Worm (Caenorhabditis elegans): Measurements from ENCODE around the gene mltn-8.

mltn-8 gene

DNA sequence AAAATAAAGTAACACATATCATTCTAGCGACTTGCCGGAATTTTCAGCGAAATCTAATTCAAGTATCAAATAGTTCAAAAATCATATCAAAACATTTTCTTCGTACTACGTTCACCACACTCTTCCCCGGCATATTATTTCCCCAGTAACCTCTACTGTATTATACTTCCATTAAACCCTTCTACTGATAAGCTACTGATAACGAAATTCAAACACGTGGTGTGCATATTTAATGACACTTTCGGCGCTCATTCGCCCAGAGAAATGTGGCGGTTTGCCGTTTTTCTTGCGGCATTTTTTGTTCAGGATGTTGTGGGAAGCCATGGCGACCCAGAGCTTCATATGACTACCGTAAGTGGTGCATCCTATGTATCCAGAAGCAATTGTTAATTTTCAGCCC lies 5.4 kb upstream of the mltn-8 start, which contains the start of gene lipl-5:
Gene lipl-5, plus strand, starts transcription at position 259 of the 400 bp plus-strand sequence.
- TF ChIP-seq mml-1 (tag; optimal IDR thresholded peaks at IDR 0.05) (no peak), pha-4 (tag; optimal IDR thresholded peaks at IDR 0.05) (peak; percentile 54), elt-2 (tag; optimal IDR thresholded peaks at IDR 0.05) (peak; percentile 96), pqm-1 (tag; optimal IDR thresholded peaks at IDR 0.05) (peak; percentile 90), jun-1 (tag; optimal IDR thresholded peaks at IDR 0.05) (peak; percentile 45)

DNA sequence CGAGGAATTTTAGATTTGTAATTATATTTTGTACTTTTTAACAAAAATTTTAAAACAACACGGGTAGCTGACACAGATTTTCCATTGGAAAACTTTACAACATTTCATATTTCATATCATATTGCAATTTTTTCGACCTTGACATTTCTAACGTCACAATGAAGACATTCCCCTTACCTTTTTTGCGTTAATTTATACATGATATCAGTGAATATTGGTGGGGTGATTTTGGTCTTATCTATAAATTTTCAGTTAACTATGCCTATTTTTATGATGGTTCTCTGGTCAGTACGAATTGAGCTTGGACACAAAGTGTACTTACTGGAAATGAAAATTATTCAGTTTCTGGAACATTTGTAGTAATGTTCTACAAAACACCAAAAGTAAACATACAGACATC lies 4.4 kb upstream of the mltn-8 start:
- TF ChIP-seq pqm-1 (tag; optimal IDR thresholded peaks at IDR 0.05) (peak; percentile 31), elt-2 (tag; optimal IDR thresholded peaks at IDR 0.05) (peak; percentile 83), lin-39 (tag; optimal IDR thresholded peaks at IDR 0.05) (no peak)

DNA sequence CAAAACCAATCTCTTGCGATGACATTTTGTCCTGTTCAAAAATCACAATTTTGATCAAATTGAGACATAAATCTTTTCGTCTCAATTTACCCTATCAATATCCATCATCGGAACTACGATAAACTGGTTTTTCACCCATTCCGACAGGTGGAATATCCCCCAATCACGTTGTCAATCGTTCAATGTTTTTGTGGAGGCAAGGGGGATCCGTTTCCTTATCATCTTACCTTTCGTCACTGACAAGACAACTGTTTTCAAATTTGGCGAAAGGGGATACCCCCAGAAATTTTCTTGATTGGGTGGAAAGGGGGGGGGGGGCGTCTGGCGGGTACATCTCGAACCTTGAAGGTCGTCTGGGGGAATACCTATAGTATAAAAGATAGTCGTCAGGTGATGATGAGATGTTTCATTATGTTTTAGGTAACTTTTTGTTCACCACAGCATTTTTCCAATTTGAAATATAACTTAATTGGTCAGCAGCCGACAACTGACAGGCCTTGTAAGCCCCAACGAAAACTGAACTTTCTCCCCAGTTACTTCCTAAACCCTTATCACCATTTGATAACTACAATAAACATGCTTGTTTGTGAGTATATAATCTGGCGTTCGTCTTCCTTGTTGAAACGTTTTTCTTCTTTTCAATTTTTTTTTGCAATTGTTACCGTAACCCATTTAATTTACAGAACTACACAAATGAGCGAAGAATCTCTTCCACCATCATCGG lies 1.3 kb upstream of the mltn-8 start, which contains the start of gene ZK6.8:
Gene ZK6.8, plus strand, starts transcription at position 682 of the 724 bp plus-strand sequence.
- TF ChIP-seq fkh-2 (tag; optimal IDR thresholded peaks at IDR 0.05) (no peak), unc-62 (GFP tag; optimal IDR thresholded peaks at IDR 0.05) (peak; percentile 27), lsy-12 (tag; optimal IDR thresholded peaks at IDR 0.05) (peak; percentile 14), hmg-11 (tag; optimal IDR thresholded peaks at IDR 0.05) (no peak), ceh-28 (tag; optimal IDR thresholded peaks at IDR 0.05) (peak; percentile 27), mdl-1 (tag; optimal IDR thresholded peaks at IDR 0.05) (no peak), nhr-67 (tag; optimal IDR thresholded peaks at IDR 0.05) (no peak), sea-2 (GFP tag; optimal IDR thresholded peaks at IDR 0.05) (no peak), elt-2 (tag; optimal IDR thresholded peaks at IDR 0.05) (peak; percentile 26), tbx-2 (tag; optimal IDR thresholded peaks at IDR 0.05) (peak; percentile 10), R02D3.7 (tag; optimal IDR thresholded peaks at IDR 0.05) (peak; percentile 0), nhr-25 (tag; optimal IDR thresholded peaks at IDR 0.05) (peak; percentile 92), nhr-237 (tag; optimal IDR thresholded peaks at IDR 0.05) (no peak), egl-5 (tag; optimal IDR thresholded peaks at IDR 0.05) (no peak), snpc-4 (tag; optimal IDR thresholded peaks at IDR 0.05) (peak; percentile 31), egl-27 (tag; optimal IDR thresholded peaks at IDR 0.05) (peak; percentile 58), nhr-23 (tag; optimal IDR thresholded peaks at IDR 0.05) (peak; percentile 93), nhr-43 (tag; optimal IDR thresholded peaks at IDR 0.05; ENCODE audit: poor library complexity, severe bottlenecking) (peak; percentile 97), elt-1 (tag; optimal IDR thresholded peaks at IDR 0.05) (no peak), elt-3 (tag; optimal IDR thresholded peaks at IDR 0.05) (peak; percentile 64 to 72 (median 69))

DNA sequence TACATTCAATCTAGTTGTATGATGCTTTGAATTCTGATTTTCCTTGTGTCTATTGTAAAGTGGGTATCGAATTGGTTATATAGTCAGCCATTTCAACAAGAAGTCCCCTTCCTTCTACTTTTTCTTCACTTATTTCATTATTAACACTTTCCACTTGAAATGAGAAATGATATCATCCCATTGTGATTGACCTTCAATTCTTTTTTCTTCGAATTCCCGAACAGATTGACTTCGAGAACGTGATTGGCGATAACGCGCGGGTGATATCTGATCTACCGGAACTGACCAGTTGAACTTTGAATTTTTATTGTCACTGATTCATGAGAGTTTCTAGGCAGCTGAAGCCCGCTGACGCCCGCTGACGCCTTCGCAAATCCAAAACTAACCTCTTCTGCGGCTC lies 1.9 kb downstream of the mltn-8 start:
- no peak for TF ChIP-seq lin-15B (tag; optimal IDR thresholded peaks at IDR 0.05)
- no peak for TF ChIP-seq pqm-1 (tag; optimal IDR thresholded peaks at IDR 0.05)
- no peak for TF ChIP-seq pha-4 (tag; optimal IDR thresholded peaks at IDR 0.05)
- peak; percentile 25 for TF ChIP-seq nhr-25 (tag; optimal IDR thresholded peaks at IDR 0.05)
- TF ChIP-seq nhr-43 (tag; optimal IDR thresholded peaks at IDR 0.05; ENCODE audit: poor library complexity, severe bottlenecking), result peak; percentile 29
- TF ChIP-seq R02D3.7 (tag; optimal IDR thresholded peaks at IDR 0.05), result no peak
- TF ChIP-seq nhr-77 (tag; optimal IDR thresholded peaks at IDR 0.05), result no peak
- TF ChIP-seq lsy-12 (tag; optimal IDR thresholded peaks at IDR 0.05), result no peak
- no peak for TF ChIP-seq elt-1 (tag; optimal IDR thresholded peaks at IDR 0.05)
- TF ChIP-seq zag-1 (tag; optimal IDR thresholded peaks at IDR 0.05), result no peak
- TF ChIP-seq unc-39 (tag; optimal IDR thresholded peaks at IDR 0.05), result no peak
- no peak for TF ChIP-seq unc-62 (GFP tag; optimal IDR thresholded peaks at IDR 0.05)
- TF ChIP-seq tbx-2 (tag; optimal IDR thresholded peaks at IDR 0.05), result no peak
- TF ChIP-seq nhr-12 (tag; optimal IDR thresholded peaks at IDR 0.05), result no peak
- TF ChIP-seq ztf-4 (tag; optimal IDR thresholded peaks at IDR 0.05), result no peak
- TF ChIP-seq nfya-1 (tag; optimal IDR thresholded peaks at IDR 0.05; ENCODE audit: insufficient read depth), result no peak
- no peak for TF ChIP-seq mdl-1 (tag; optimal IDR thresholded peaks at IDR 0.05)
- no peak for TF ChIP-seq elt-2 (tag; optimal IDR thresholded peaks at IDR 0.05)
- TF ChIP-seq egl-27 (tag; optimal IDR thresholded peaks at IDR 0.05), result no peak
- no peak for TF ChIP-seq snpc-4 (tag; optimal IDR thresholded peaks at IDR 0.05)
- TF ChIP-seq nhr-23 (tag; optimal IDR thresholded peaks at IDR 0.05), result peak; percentile 40
- TF ChIP-seq ceh-16 (tag; optimal IDR thresholded peaks at IDR 0.05), result no peak
- no peak for TF ChIP-seq nhr-237 (tag; optimal IDR thresholded peaks at IDR 0.05)
